Fruit fly (Drosophila melanogaster) whole organism, embryonic: Measurements from ENCODE around the gene CG32388.

Experiments
- Aef1 ChIP-seq: fragments of 200-800 bp; sonication (Bioruptor generic); IDR thresholded peaks from 3 replicates; pipeline ENCODE4 v1.3.6; 2022; ENCODE audit warnings: missing biosample characterization, missing genetic modification characterization
- Antp ChIP-seq: fragments of 200-800 bp; sonication (Bioruptor generic); optimal IDR thresholded peaks from 3 replicates; lab custom pipeline; 2016; ENCODE audit warnings: missing biosample characterization, missing genetic modification characterization
- Awh ChIP-seq: fragments of 200-800 bp; sonication (Bioruptor generic); IDR thresholded peaks from 2 replicates; pipeline ENCODE4, ENCODE4 v1.3.6; 2022; ENCODE audit warnings: missing biosample characterization, missing genetic modification characterization
- C15 ChIP-seq: fragments of 200-800 bp; sonication (Bioruptor generic); IDR thresholded peaks from 3 replicates; pipeline ENCODE4 v1.3.6; 2022; ENCODE audit warnings: missing biosample characterization, missing genetic modification characterization
- CG10147 ChIP-seq: fragments of 200-800 bp; sonication (Bioruptor generic); optimal IDR thresholded peaks from 2 replicates; lab custom pipeline; 2019; ENCODE audit warnings: missing biosample characterization, mild to moderate bottlenecking, missing genetic modification characterization, moderate library complexity
- CG11085 ChIP-seq: fragments of 200-800 bp; sonication (Bioruptor generic); IDR thresholded peaks from 2 replicates; pipeline ENCODE4 v1.3.6; 2022; ENCODE audit warnings: missing biosample characterization, missing genetic modification characterization
- CG12299 ChIP-seq: fragments of 200-800 bp; sonication (Bioruptor generic); optimal IDR thresholded peaks from 2 replicates; lab custom pipeline; 2018; ENCODE audit warnings: missing biosample characterization, mild to moderate bottlenecking, missing genetic modification characterization
- CG1233 ChIP-seq: fragments of 200-800 bp; sonication (Bioruptor generic); optimal IDR thresholded peaks from 4 replicates; lab custom pipeline; 2018; ENCODE audit warnings: missing biosample characterization, mild to moderate bottlenecking, missing genetic modification characterization
- CG12942 ChIP-seq: fragments of 200-800 bp; sonication (Bioruptor generic); optimal IDR thresholded peaks from 3 replicates; lab custom pipeline; 2016; ENCODE audit warnings: missing biosample characterization, missing genetic modification characterization
- CG13624 ChIP-seq: fragments of 200-800 bp; sonication (Bioruptor generic); optimal IDR thresholded peaks from 2 replicates; lab custom pipeline; 2016; ENCODE audit warnings: missing biosample characterization, missing genetic modification characterization
- CG14965 ChIP-seq: fragments of 200-800 bp; sonication (Bioruptor generic); optimal IDR thresholded peaks from 2 replicates; lab custom pipeline; 2016; ENCODE audit warnings: missing biosample characterization, missing genetic modification characterization, borderline replicate concordance
- CG15696 ChIP-seq: fragments of 200-800 bp; sonication (Bioruptor generic); optimal IDR thresholded peaks from 2 replicates; lab custom pipeline; 2019; ENCODE audit warnings: missing biosample characterization, mild to moderate bottlenecking, missing genetic modification characterization, moderate library complexity
- CG17359 ChIP-seq: fragments of 200-800 bp; sonication (Bioruptor generic); optimal IDR thresholded peaks from 3 replicates; lab custom pipeline; 2018; ENCODE audit warnings: missing biosample characterization, mild to moderate bottlenecking, missing genetic modification characterization, moderate library complexity
- CG18011 ChIP-seq: fragments of 200-800 bp; sonication (Bioruptor generic); optimal IDR thresholded peaks from 2 replicates; lab custom pipeline; 2017; ENCODE audit warnings: missing biosample characterization, missing genetic modification characterization, mild to moderate bottlenecking, moderate library complexity, missing genotype
- CG31365 ChIP-seq: fragments of 200-800 bp; sonication (Bioruptor generic); optimal IDR thresholded peaks from 2 replicates; lab custom pipeline; 2018; ENCODE audit warnings: missing biosample characterization, mild to moderate bottlenecking, missing genetic modification characterization
- CG31441 ChIP-seq: fragments of 200-800 bp; sonication (Bioruptor generic); IDR thresholded peaks from 2 replicates; pipeline ENCODE4 v1.3.6; 2022; ENCODE audit warnings: missing biosample characterization, missing genetic modification characterization
- CG4854 ChIP-seq: fragments of 200-800 bp; sonication (Bioruptor generic); optimal IDR thresholded peaks from 2 replicates; lab custom pipeline; 2016; ENCODE audit warnings: missing biosample characterization, missing genetic modification characterization, inconsistent platforms
- CG6791 ChIP-seq: fragments of 200-800 bp; sonication (Bioruptor generic); IDR thresholded peaks from 3 replicates; pipeline ENCODE4 v1.3.6; 2022; ENCODE audit warnings: missing biosample characterization, missing genetic modification characterization; ENCODE audit not compliant: partially characterized antibody
- CG7271 ChIP-seq: fragments of 200-800 bp; sonication (Bioruptor generic); optimal IDR thresholded peaks from 2 replicates; lab custom pipeline; 2018; ENCODE audit warnings: missing biosample characterization, mild to moderate bottlenecking, missing genetic modification characterization, moderate library complexity
- CG7745 ChIP-seq: fragments of 200-800 bp; sonication (Bioruptor generic); optimal IDR thresholded peaks from 2 replicates; lab custom pipeline; 2018; ENCODE audit warnings: missing biosample characterization, mild to moderate bottlenecking, missing genetic modification characterization, moderate library complexity
- CG8359 ChIP-seq: fragments of 200-800 bp; sonication (Bioruptor generic); optimal IDR thresholded peaks from 2 replicates; lab custom pipeline; 2017; ENCODE audit warnings: missing biosample characterization, mild to moderate bottlenecking, missing genetic modification characterization, borderline replicate concordance
- CG9215 ChIP-seq: fragments of 200-800 bp; sonication (Bioruptor generic); IDR thresholded peaks from 2 replicates; pipeline ENCODE4 v1.3.6; 2022; ENCODE audit warnings: missing biosample characterization, missing genetic modification characterization
- CHES-1-like ChIP-seq: fragments of 200-800 bp; sonication (Bioruptor generic); optimal IDR thresholded peaks from 2 replicates; lab custom pipeline; 2016; ENCODE audit warnings: missing biosample characterization, missing genetic modification characterization
- Chrac-16 ChIP-seq: fragments of 200-800 bp; sonication (Bioruptor generic); optimal IDR thresholded peaks from 3 replicates; lab custom pipeline; 2016; ENCODE audit warnings: missing biosample characterization, missing genetic modification characterization
- Dip2 ChIP-seq: fragments of 200-800 bp; sonication (Bioruptor generic); IDR thresholded peaks from 2 replicates; pipeline ENCODE4 v1.3.6; 2022; ENCODE audit warnings: missing biosample characterization, missing genetic modification characterization
- Eip74EF ChIP-seq, 2 experiments: fragments of 200-800 bp in 1 of 2; fragments of >200 bp in 1 of 2; sonication (Bioruptor generic) in 1 of 2; optimal IDR thresholded peaks; 2 replicates each; lab custom pipeline; 2017 to 2019; ENCODE audit warnings: missing biosample characterization in 2 of 2, missing genetic modification characterization in 2 of 2, mild to moderate bottlenecking in 1 of 2, moderate library complexity in 1 of 2
- GATAe ChIP-seq: fragments of 200-800 bp; sonication (Bioruptor generic); conservative IDR thresholded peaks from 2 replicates; pipeline ENCODE4 v1.3.6; 2022; ENCODE audit warnings: missing biosample characterization, missing genetic modification characterization
- Gsc ChIP-seq: fragments of 200-800 bp; sonication (Bioruptor generic); IDR thresholded peaks from 2 replicates; pipeline ENCODE4 v1.3.6; 2022; ENCODE audit warnings: missing biosample characterization, missing genetic modification characterization
- MESR4 ChIP-seq: fragments of 200-800 bp; sonication (Bioruptor generic); optimal IDR thresholded peaks from 2 replicates; lab custom pipeline; 2018; ENCODE audit warnings: missing biosample characterization, mild to moderate bottlenecking, missing genetic modification characterization, moderate library complexity
- Mes4 ChIP-seq: fragments of 200-800 bp; sonication (Bioruptor generic); optimal IDR thresholded peaks from 2 replicates; lab custom pipeline; 2016; ENCODE audit warnings: missing biosample characterization, missing genetic modification characterization
- Oli ChIP-seq: fragments of 200-800 bp; sonication (Bioruptor generic); optimal IDR thresholded peaks from 2 replicates; lab custom pipeline; 2018; ENCODE audit warnings: missing biosample characterization, mild to moderate bottlenecking, missing genetic modification characterization, moderate library complexity
- Stat92E ChIP-seq, 3 experiments: fragments of >200 bp in 2 of 3; fragments of 200-800 bp in 1 of 3; sonication (Bioruptor generic) in 1 of 3; optimal IDR thresholded peaks; 2 replicates each; lab custom pipeline; 2017 to 2019; ENCODE audit warnings: missing biosample characterization in 3 of 3, missing genetic modification characterization in 3 of 3, mild to moderate bottlenecking in 1 of 3, moderate library complexity in 1 of 3
- Xbp1 ChIP-seq: fragments of 200-800 bp; sonication (Bioruptor generic); optimal IDR thresholded peaks from 3 replicates; lab custom pipeline; 2016; ENCODE audit warnings: missing biosample characterization, mild to moderate bottlenecking, missing genetic modification characterization
- bigmax ChIP-seq: fragments of 200-800 bp; sonication (Bioruptor generic); optimal IDR thresholded peaks from 2 replicates; lab custom pipeline; 2018; ENCODE audit warnings: missing biosample characterization, mild to moderate bottlenecking, missing genetic modification characterization
- bsh ChIP-seq, 2 experiments: fragments of 200-800 bp; sonication (Bioruptor generic); optimal IDR thresholded peaks; 2 replicates each; lab custom pipeline; 2017 to 2018; ENCODE audit warnings: mild to moderate bottlenecking in 2 of 2, missing biosample characterization in 2 of 2, missing genetic modification characterization in 2 of 2, moderate library complexity in 1 of 2
- cg ChIP-seq: fragments of 200-800 bp; sonication (Bioruptor generic); optimal IDR thresholded peaks from 3 replicates; lab custom pipeline; 2019; ENCODE audit warnings: missing biosample characterization, mild to moderate bottlenecking, missing genetic modification characterization, moderate library complexity
- chn ChIP-seq: fragments of 200-800 bp; sonication (Bioruptor generic); optimal IDR thresholded peaks from 2 replicates; lab custom pipeline; 2016; ENCODE audit warnings: missing biosample characterization, missing genetic modification characterization
- corto ChIP-seq: fragments of 200-800 bp; sonication (Bioruptor generic); optimal IDR thresholded peaks from 2 replicates; lab custom pipeline; 2016; ENCODE audit warnings: missing biosample characterization, mild to moderate bottlenecking, missing genetic modification characterization, moderate library complexity
- dati ChIP-seq: fragments of 200-800 bp; sonication (Bioruptor generic); IDR thresholded peaks from 2 replicates; pipeline ENCODE4 v1.3.6; 2022; ENCODE audit warnings: missing biosample characterization, missing genetic modification characterization
- dimm ChIP-seq: fragments of 200-800 bp; sonication (Bioruptor generic); IDR thresholded peaks from 2 replicates; pipeline ENCODE4 v1.3.6; 2022; ENCODE audit warnings: missing biosample characterization, missing genetic modification characterization
- ems ChIP-seq: fragments of 200-800 bp; sonication (Bioruptor generic); optimal IDR thresholded peaks from 3 replicates; lab custom pipeline; 2016; ENCODE audit warnings: missing biosample characterization, missing genetic modification characterization
- ewg ChIP-seq: fragments of 200-800 bp; sonication (Bioruptor generic); optimal IDR thresholded peaks from 3 replicates; lab custom pipeline; 2017; ENCODE audit warnings: mild to moderate bottlenecking, missing biosample characterization, missing genetic modification reagents, missing genetic modification characterization
- eyg ChIP-seq: fragments of 200-800 bp; sonication (Bioruptor generic); optimal IDR thresholded peaks from 3 replicates; lab custom pipeline; 2016; ENCODE audit warnings: missing biosample characterization, missing genetic modification characterization
- fu2 ChIP-seq: fragments of 200-800 bp; sonication (Bioruptor generic); optimal IDR thresholded peaks from 2 replicates; lab custom pipeline; 2016; ENCODE audit warnings: missing biosample characterization, missing genetic modification characterization
- her ChIP-seq: fragments of 200-800 bp; sonication (Bioruptor generic); optimal IDR thresholded peaks from 2 replicates; lab custom pipeline; 2016; ENCODE audit warnings: missing biosample characterization, missing genetic modification characterization
- lov ChIP-seq, 2 experiments: fragments of 200-800 bp in 1 of 2; fragments of >200 bp in 1 of 2; sonication (Bioruptor generic) in 1 of 2; IDR thresholded peaks in 1 of 2; optimal IDR thresholded peaks in 1 of 2; 2 replicates in 1 of 2; 3 replicates in 1 of 2; pipeline versions ENCODE4 v1.3.6 to Lab custom; 2017 to 2022; ENCODE audit warnings: missing biosample characterization in 1 of 2, missing genetic modification characterization in 1 of 2
- pb ChIP-seq: fragments of 200-800 bp; sonication (Bioruptor generic); optimal IDR thresholded peaks from 3 replicates; lab custom pipeline; 2016; ENCODE audit warnings: missing biosample characterization, missing genetic modification characterization
- ro ChIP-seq: fragments of 200-800 bp; sonication (Bioruptor generic); IDR thresholded peaks from 2 replicates; pipeline ENCODE4 v1.3.6; 2022; ENCODE audit warnings: missing biosample characterization, missing genetic modification characterization
- slbo ChIP-seq: fragments of 200-800 bp; sonication (Bioruptor generic); IDR thresholded peaks from 2 replicates; pipeline ENCODE4 v1.3.6; 2022; ENCODE audit warnings: missing biosample characterization, missing genetic modification characterization
- twi ChIP-seq: fragments of 200-800 bp; optimal IDR thresholded peaks from 2 replicates; lab custom pipeline; 2019; ENCODE audit warnings: missing biosample characterization, mild to moderate bottlenecking, missing genetic modification characterization, moderate library complexity

The CG32388 gene

DNA sequence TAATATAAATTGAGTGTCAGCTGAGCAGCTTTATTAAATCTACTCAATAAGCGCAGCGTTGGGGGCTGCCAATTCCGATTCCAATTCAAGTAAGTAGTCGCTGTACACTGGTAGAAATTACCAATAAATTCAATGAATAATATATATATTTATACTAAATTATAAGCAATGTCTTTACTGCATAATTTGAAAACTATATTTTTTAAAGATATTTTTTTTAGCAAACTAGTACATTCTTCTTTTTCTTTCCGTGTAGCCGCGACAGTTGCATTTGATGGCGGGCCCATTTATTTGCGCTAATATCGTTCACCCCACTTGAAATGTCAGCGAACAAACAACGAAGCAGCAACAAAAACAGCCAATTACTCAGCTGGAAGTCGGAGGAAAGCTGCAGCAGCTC is 7.0 kb downstream of the CG32388 start (continued):
- TF ChIP-seq cg = no peak
- no peak for TF ChIP-seq Dip2 (GFP tag; lab: Robert Waterston, UW)
- TF ChIP-seq CG4854 = no peak
- TF ChIP-seq ro (GFP tag; lab: Robert Waterston, UW) = no peak
- TF ChIP-seq ewg (GFP tag; lab: Kevin White, UChicago) = peak; percentile 45
- no peak for TF ChIP-seq ems (GFP tag; lab: Kevin White, UChicago)
- no peak for TF ChIP-seq her
- TF ChIP-seq slbo (GFP tag; lab: Robert Waterston, UW) = peak; percentile 67
- TF ChIP-seq dimm (GFP tag; lab: Robert Waterston, UW) = peak; percentile 36; the same call in 1 of the 2 replicates
- no peak for TF ChIP-seq CG18011 (GFP tag; lab: Kevin White, UChicago)
- peak in 1 of 2 experiments; percentile 74 for TF ChIP-seq bsh (GFP tag; optimal IDR thresholded peaks at IDR 0.05; lab: Kevin White, UChicago)
- no peak for TF ChIP-seq MESR4 (GFP tag; lab: Kevin White, UChicago)
- no peak for TF ChIP-seq CG15696 (tag; lab: Kevin White, UChicago)
- no peak for TF ChIP-seq corto (GFP tag; lab: Kevin White, UChicago)
- TF ChIP-seq Aef1 (GFP tag; lab: Robert Waterston, UW) = peak; percentile 32; the same call in 1 of the 3 replicates
- no peak for TF ChIP-seq Antp (GFP tag; lab: Kevin White, UChicago)
- TF ChIP-seq CG6791 = no peak
- TF ChIP-seq CG1233 (GFP tag; lab: Kevin White, UChicago) = peak; percentile 19
- TF ChIP-seq CG7271 (tag; lab: Kevin White, UChicago) = no peak
- peak in 1 of 2 experiments; percentile 26 for TF ChIP-seq Eip74EF (GFP tag; optimal IDR thresholded peaks at IDR 0.05; lab: Kevin White, UChicago)
- no peak for TF ChIP-seq CG13624 (GFP tag; lab: Kevin White, UChicago)
- no peak for TF ChIP-seq CG9215 (GFP tag; lab: Robert Waterston, UW)
- TF ChIP-seq Oli (tag; lab: Kevin White, UChicago) = peak; percentile 73
- no peak for TF ChIP-seq CG7745 (tag; lab: Kevin White, UChicago)
- TF ChIP-seq GATAe = no peak; the same call in 1 of the 2 replicates
- no peak for TF ChIP-seq Mes4 (GFP tag; lab: Kevin White, UChicago)
- no peak for TF ChIP-seq bigmax (GFP tag; lab: Kevin White, UChicago)
- no peak for TF ChIP-seq lov (optimal IDR thresholded peaks at IDR 0.05; lab: Kevin White, UChicago)
- no peak for TF ChIP-seq lov (GFP tag; IDR thresholded peaks at IDR 0.05; lab: Robert Waterston, UW)
- no peak for TF ChIP-seq dati (GFP tag; lab: Robert Waterston, UW)
- no peak for TF ChIP-seq chn (GFP tag; lab: Kevin White, UChicago)
- TF ChIP-seq Chrac-16 = peak; percentile 44
- TF ChIP-seq CG10147 (GFP tag; lab: Kevin White, UChicago) = no peak
- TF ChIP-seq Stat92E (GFP tag; optimal IDR thresholded peaks at IDR 0.05; lab: Kevin White, UChicago) = no peak
- no peak; the same call in 1 of the 2 replicates for TF ChIP-seq Awh (GFP tag; lab: Robert Waterston, UW)
- TF ChIP-seq CG31365 (tag; lab: Kevin White, UChicago) = no peak
- TF ChIP-seq CHES-1-like = no peak
- no peak for TF ChIP-seq eyg (GFP tag; lab: Kevin White, UChicago)
- no peak for TF ChIP-seq pb
- TF ChIP-seq Xbp1 (GFP tag; lab: Kevin White, UChicago) = peak; percentile 60
- TF ChIP-seq twi (tag; lab: Kevin White, UChicago) = no peak
- no peak for TF ChIP-seq fu2 (GFP tag; lab: Kevin White, UChicago)
- TF ChIP-seq CG8359 (GFP tag; lab: Kevin White, UChicago) = peak; percentile 47
- peak; percentile 71 for TF ChIP-seq CG31441
- no peak for TF ChIP-seq CG11085
- TF ChIP-seq Gsc (GFP tag; lab: Robert Waterston, UW) = no peak
- peak; percentile 75 for TF ChIP-seq CG17359
- no peak for TF ChIP-seq CG12299
- 0 out of 3 replicates have a peak, but pooled peaks have one; percentile 33 for TF ChIP-seq C15 (GFP tag; lab: Robert Waterston, UW)
- peak; percentile 2 for TF ChIP-seq CG12942
- no peak for TF ChIP-seq CG14965
